Worm (Caenorhabditis elegans): ENCODE data around the gene srxa-19.

DNA sequence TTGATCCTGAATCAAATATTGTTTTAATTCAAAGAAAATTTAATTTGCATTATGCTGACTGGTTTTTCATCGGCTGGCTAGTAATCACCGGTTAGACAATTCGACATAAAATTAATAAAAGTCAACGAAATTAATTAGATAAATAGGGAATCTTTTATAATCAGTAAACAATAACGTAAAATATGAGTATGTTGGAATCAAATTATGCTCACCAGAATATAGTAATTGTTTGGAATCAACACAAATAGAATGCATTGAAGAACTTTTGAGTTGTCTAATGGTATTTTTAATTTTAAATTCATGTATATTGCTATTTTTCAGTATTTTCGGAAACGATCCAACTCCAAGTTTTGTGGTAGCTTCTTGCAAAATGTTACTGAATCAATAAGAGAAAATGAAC is 17.2 kb downstream of the srxa-19 start, which contains the start of gene C08B6.2:
- TF ChIP-seq elt-1 (tag; optimal IDR thresholded peaks at IDR 0.05) (no peak), lin-13 (GFP tag; optimal IDR thresholded peaks at IDR 0.05) (no peak), lsy-2 (tag; optimal IDR thresholded peaks at IDR 0.05) (no peak), dmd-4 (tag; optimal IDR thresholded peaks at IDR 0.05) (no peak)

Measured in whole organism, L2 larva.